Worm (Caenorhabditis elegans) whole organism, L3 larva: ENCODE data around the gene cebp-1.

Experiments used
- daf-12 ChIP-seq: fragments of 150-350 bp; optimal IDR thresholded peaks from 2 replicates; lab custom pipeline; 2014; ENCODE audit warnings: missing biosample characterization, missing genetic modification reagents, missing genetic modification characterization
- fos-1 ChIP-seq: fragments of 150-350 bp; optimal IDR thresholded peaks from 2 replicates; lab custom pipeline; 2014; ENCODE audit warnings: missing biosample characterization, missing genetic modification characterization
- nhr-11 ChIP-seq: fragments of 150-350 bp; optimal IDR thresholded peaks from 2 replicates; lab custom pipeline; 2014; ENCODE audit warnings: missing biosample characterization, missing genetic modification characterization
- nhr-23 ChIP-seq: fragments of 150-350 bp; optimal IDR thresholded peaks from 2 replicates; lab custom pipeline; 2014; ENCODE audit warnings: missing biosample characterization, missing genetic modification reagents, missing genetic modification characterization
- skn-1 ChIP-seq: fragments of 150-350 bp; optimal IDR thresholded peaks from 2 replicates; lab custom pipeline; 2014; ENCODE audit warnings: missing biosample characterization, missing genetic modification characterization

DNA sequence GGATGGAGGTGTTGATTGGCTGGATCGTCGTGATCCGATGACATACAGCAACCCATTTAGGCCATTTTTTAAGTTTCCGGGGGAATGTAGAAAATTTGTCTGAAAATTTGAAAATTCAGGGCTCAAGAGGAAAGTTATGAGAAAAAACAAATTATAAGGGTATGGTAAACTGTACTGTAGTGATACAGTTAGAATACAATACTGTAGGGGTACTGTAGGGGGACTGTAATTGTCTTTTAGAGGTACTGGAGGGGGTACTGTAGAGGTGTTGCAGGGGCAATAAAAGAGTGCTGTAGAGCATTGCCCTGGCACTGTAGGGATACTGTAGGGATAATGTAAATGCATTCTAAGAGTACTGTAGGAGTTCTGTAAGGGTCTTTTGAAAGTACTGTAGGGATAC, 11.0 kb upstream of the cebp-1 start, which contains the start of gene D1005.6:
- TF ChIP-seq fos-1 (tag; lab: Kevin White, UChicago) (no peak), skn-1 (tag; lab: Kevin White, UChicago) (no peak), nhr-23 (tag; lab: Kevin White, UChicago) (no peak), daf-12 (no peak), nhr-11 (tag; lab: Kevin White, UChicago) (no peak)
